Worm (Caenorhabditis elegans): ENCODE measurements around the gene srx-117.

Gene srx-117

DNA sequence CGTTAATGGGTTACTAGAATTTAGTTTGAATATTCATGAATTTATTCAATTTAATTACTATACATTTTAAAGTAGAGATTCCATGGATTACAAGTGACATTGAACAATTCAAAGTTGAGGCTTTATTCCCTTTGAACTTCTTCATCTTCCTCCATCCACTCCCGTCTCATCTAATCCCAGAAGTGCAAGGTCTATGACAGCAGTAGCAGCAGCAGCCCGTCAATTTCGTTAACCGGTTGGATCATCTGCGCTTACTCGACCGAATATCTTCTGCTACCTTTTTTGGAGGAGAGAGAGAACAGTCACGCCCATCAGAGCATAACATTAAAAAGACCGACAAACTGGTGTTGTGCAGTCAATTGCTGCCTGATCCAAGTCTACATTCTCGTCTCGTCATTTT, 27.0 kb upstream of the srx-117 start, which contains the start of gene M03E7.2:
Gene M03E7.2 (plus strand): TSS at position 301 of the 400 bp plus-strand sequence.
- TF ChIP-seq M03D4.4 (tag; optimal IDR thresholded peaks at IDR 0.05) (no peak), mab-5 (tag; optimal IDR thresholded peaks at IDR 0.05) (no peak), sptf-1 (tag; optimal IDR thresholded peaks at IDR 0.05) (no peak), ces-1 (GFP tag; optimal IDR thresholded peaks at IDR 0.05) (no peak), ceh-83 (GFP tag; optimal IDR thresholded peaks at IDR 0.05) (no peak), lsy-2 (tag; optimal IDR thresholded peaks at IDR 0.05) (no peak), nhr-237 (tag; optimal IDR thresholded peaks at IDR 0.05) (no peak), ztf-11 (tag; optimal IDR thresholded peaks at IDR 0.05) (no peak), nhr-28 (tag; optimal IDR thresholded peaks at IDR 0.05) (no peak), nhr-76 (tag; optimal IDR thresholded peaks at IDR 0.05) (no peak), lin-32 (GFP tag; optimal IDR thresholded peaks at IDR 0.05) (no peak), hlh-1 (tag; optimal IDR thresholded peaks at IDR 0.05) (no peak), cnd-1 (tag; optimal IDR thresholded peaks at IDR 0.05) (no peak), mls-2 (tag; optimal IDR thresholded peaks at IDR 0.05) (no peak), sem-2 (GFP tag; optimal IDR thresholded peaks at IDR 0.05) (no peak), ham-2 (GFP tag; optimal IDR thresholded peaks at IDR 0.05) (no peak), unc-39 (tag; optimal IDR thresholded peaks at IDR 0.05) (no peak), pha-4 (tag; optimal IDR thresholded peaks at IDR 0.05) (no peak), tbx-8 (GFP tag; optimal IDR thresholded peaks at IDR 0.05) (no peak)

DNA sequence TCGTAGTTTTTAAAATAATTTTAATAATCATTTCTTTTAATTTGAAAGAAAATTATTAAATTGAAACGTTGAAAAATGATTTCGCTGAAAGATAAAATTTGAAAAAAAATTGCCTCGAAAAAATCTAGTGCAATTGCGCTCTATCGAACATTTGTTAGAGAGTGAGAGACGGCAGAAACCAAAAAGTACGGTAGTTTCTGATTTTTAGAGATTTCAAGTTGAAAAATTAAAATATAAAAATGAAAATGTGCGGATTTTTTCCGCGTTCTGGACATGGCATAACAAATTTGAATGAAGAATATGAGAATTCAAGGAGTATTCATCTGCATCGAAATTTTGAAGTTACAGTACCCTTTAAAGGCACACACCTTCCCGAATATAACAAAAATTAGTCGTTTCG, 24.9 kb upstream of the srx-117 start:
- TF ChIP-seq ztf-11 (tag; optimal IDR thresholded peaks at IDR 0.05) (no peak), mls-2 (tag; optimal IDR thresholded peaks at IDR 0.05) (no peak), drap-1 (GFP tag; optimal IDR thresholded peaks at IDR 0.05) (no peak), lsy-2 (tag; optimal IDR thresholded peaks at IDR 0.05) (peak; percentile 52), elt-1 (tag; optimal IDR thresholded peaks at IDR 0.05; ENCODE audit: borderline replicate concordance, insufficient read depth) (no peak), lin-13 (tag; optimal IDR thresholded peaks at IDR 0.05) (no peak), nhr-76 (tag; optimal IDR thresholded peaks at IDR 0.05) (no peak), ces-1 (GFP tag; optimal IDR thresholded peaks at IDR 0.05) (no peak), mep-1 (tag; optimal IDR thresholded peaks at IDR 0.05) (peak; percentile 10), unc-120 (tag; optimal IDR thresholded peaks at IDR 0.05; ENCODE audit: poor library complexity, severe bottlenecking) (no peak), cnd-1 (tag; optimal IDR thresholded peaks at IDR 0.05) (no peak)

DNA sequence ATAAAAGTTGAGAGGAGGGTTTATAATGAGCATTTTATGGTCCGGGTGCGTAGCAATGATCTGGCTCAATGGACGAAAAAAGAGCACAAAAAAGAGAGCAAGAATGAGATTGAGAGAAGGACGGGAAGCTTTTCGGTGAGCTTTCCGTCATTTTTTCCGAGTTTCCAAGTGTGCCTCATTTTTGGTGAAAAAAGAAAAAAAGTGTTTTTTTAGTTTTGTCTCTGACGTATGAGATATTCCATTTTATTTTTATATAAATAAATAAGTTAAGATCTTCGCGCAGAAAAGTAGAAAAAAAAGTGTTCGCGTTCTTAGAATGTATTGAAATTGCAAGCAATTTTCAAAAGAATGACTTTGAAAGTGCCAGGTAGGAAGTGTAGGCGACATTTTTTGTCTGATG, 24.2 kb upstream of the srx-117 start, which contains the start of gene memb-2:
Gene memb-2 (minus strand): TSS at position 101 of the 400 bp plus-strand sequence.
- TF ChIP-seq bed-3 (GFP tag; optimal IDR thresholded peaks at IDR 0.05) (no peak), lin-32 (GFP tag; optimal IDR thresholded peaks at IDR 0.05) (no peak), mls-2 (tag; optimal IDR thresholded peaks at IDR 0.05) (no peak), tbx-8 (GFP tag; optimal IDR thresholded peaks at IDR 0.05) (no peak), snpc-4 (tag; optimal IDR thresholded peaks at IDR 0.05) (no peak), elt-1 (tag; optimal IDR thresholded peaks at IDR 0.05; ENCODE audit: borderline replicate concordance, insufficient read depth) (no peak), unc-62 (GFP tag; optimal IDR thresholded peaks at IDR 0.05) (no peak), nhr-237 (tag; optimal IDR thresholded peaks at IDR 0.05) (no peak), ceh-83 (GFP tag; optimal IDR thresholded peaks at IDR 0.05) (no peak), ham-2 (GFP tag; optimal IDR thresholded peaks at IDR 0.05) (no peak), nhr-76 (tag; optimal IDR thresholded peaks at IDR 0.05) (no peak), unc-39 (tag; optimal IDR thresholded peaks at IDR 0.05) (no peak), pha-4 (tag; optimal IDR thresholded peaks at IDR 0.05) (no peak), hlh-1 (tag; optimal IDR thresholded peaks at IDR 0.05) (no peak), lin-13 (tag; optimal IDR thresholded peaks at IDR 0.05) (no peak), ces-1 (GFP tag; optimal IDR thresholded peaks at IDR 0.05) (no peak), nhr-2 (tag; optimal IDR thresholded peaks at IDR 0.05) (no peak), elt-3 (tag; optimal IDR thresholded peaks at IDR 0.05) (no peak), ztf-11 (tag; optimal IDR thresholded peaks at IDR 0.05) (no peak), nhr-12 (tag; optimal IDR thresholded peaks at IDR 0.05) (no peak)

DNA sequence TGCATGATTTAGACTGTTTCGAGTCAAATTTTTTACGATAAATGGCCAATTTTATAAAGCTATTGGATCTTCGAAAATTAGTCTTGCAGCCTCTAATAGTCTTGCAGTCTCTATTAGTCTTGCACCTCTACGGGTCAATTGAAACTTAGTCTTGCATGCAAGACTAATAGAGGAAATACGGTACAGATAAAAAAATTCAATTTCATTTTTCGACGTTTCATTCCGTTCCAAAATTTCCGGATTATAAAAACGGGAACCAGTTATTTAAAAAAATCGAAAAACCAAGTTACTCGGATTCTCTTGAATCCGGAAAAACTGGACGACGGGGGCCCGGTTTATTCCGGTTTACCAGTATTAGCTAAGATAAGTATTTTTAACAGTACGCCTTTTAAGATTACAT, 22.9 kb upstream of the srx-117 start, which contains the start of gene M03E7.1:
Gene M03E7.1 (plus strand): TSS at position 301 of the 400 bp plus-strand sequence.
- TF ChIP-seq ham-2 (GFP tag; optimal IDR thresholded peaks at IDR 0.05) = no peak
- TF ChIP-seq nhr-2 (tag; optimal IDR thresholded peaks at IDR 0.05) = no peak
- TF ChIP-seq ces-1 (GFP tag; optimal IDR thresholded peaks at IDR 0.05) = no peak
- TF ChIP-seq mls-2 (tag; optimal IDR thresholded peaks at IDR 0.05) = no peak
- no peak for TF ChIP-seq snpc-4 (tag; optimal IDR thresholded peaks at IDR 0.05)
- TF ChIP-seq elt-1 (tag; optimal IDR thresholded peaks at IDR 0.05; ENCODE audit: borderline replicate concordance, insufficient read depth) = no peak
- TF ChIP-seq lin-32 (GFP tag; optimal IDR thresholded peaks at IDR 0.05) = no peak
- TF ChIP-seq nhr-12 (tag; optimal IDR thresholded peaks at IDR 0.05) = no peak
- TF ChIP-seq zip-8 (tag; optimal IDR thresholded peaks at IDR 0.05) = no peak
- no peak for TF ChIP-seq drap-1 (GFP tag; optimal IDR thresholded peaks at IDR 0.05)

All from whole organism, mixed stage, embryonic.